Worm (Caenorhabditis elegans): ENCODE measurements around the gene F13E9.9.

The F13E9.9 gene

DNA sequence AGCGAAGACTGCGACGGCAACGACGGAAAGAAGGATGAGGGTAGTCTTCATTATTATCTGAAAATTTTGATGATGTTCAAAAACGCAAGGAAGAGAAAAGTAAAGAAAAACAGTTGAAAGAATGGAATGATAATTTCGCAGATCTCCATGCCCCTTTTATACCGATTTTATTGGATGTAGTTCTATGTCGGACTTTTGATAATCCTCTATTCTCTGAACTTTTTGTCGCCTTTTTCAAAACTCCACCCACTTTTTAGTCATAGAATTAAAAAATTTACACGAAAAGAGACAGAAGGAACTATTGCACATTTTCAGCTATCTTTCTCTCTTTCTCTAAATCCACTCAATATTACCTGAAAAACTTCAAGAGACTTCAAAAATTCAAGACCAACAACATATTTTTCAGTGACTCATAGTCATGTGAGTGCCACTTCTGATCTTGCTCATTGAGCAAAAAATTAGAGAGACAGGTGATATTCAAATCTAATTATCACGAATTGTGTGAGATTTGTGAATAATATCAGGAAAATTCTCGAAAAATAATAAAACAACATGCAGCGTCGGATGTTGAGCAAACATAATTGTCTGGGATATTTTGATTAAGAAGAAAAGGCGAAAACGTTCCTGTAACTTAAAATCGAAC is 9.1 kb downstream of the F13E9.9 start, which contains the start of gene F13E9.15:
Gene F13E9.15, minus strand, starts transcription at position 51 of the 643 bp plus-strand sequence.
- TF ChIP-seq ceh-90 (tag; optimal IDR thresholded peaks at IDR 0.05) (peak; percentile 36), efl-1 (optimal IDR thresholded peaks at IDR 0.05) (no peak), efl-1 (GFP tag; optimal IDR thresholded peaks at IDR 0.05 in 1 of 2) (no peak), nhr-20 (tag; optimal IDR thresholded peaks at IDR 0.05) (peak; percentile 2), lin-39 (tag; optimal IDR thresholded peaks at IDR 0.05) (no peak), hlh-4 (tag; optimal IDR thresholded peaks at IDR 0.05) (peak; percentile 96), ceh-8 (GFP tag; optimal IDR thresholded peaks at IDR 0.05) (peak; percentile 70), fos-1 (tag; optimal IDR thresholded peaks at IDR 0.05) (peak; percentile 10), fkh-8 (tag; optimal IDR thresholded peaks at IDR 0.05) (peak; percentile 89), lir-3 (tag; optimal IDR thresholded peaks at IDR 0.05; ENCODE audit: poor library complexity) (no peak), nhr-71 (tag; optimal IDR thresholded peaks at IDR 0.05) (peak; percentile 71), nhr-47 (tag; optimal IDR thresholded peaks at IDR 0.05) (peak; percentile 63), fkh-10 (GFP tag; optimal IDR thresholded peaks at IDR 0.05) (peak; percentile 17)

- TF ChIP-seq nhr-19 (GFP tag; conservative IDR thresholded peaks at IDR 0.05): no peak
- no peak for TF ChIP-seq pax-3 (tag; optimal IDR thresholded peaks at IDR 0.05)
- TF ChIP-seq pqm-1 (tag; optimal IDR thresholded peaks at IDR 0.05): no peak
- TF ChIP-seq blmp-1 (tag; optimal IDR thresholded peaks at IDR 0.05): no peak
- TF ChIP-seq efl-1 (optimal IDR thresholded peaks at IDR 0.05): no peak
- TF ChIP-seq efl-1 (GFP tag; optimal IDR thresholded peaks at IDR 0.05 in 1 of 2): no peak
- no peak for TF ChIP-seq nhr-11 (tag; optimal IDR thresholded peaks at IDR 0.05)
- no peak for TF ChIP-seq elt-2 (tag; optimal IDR thresholded peaks at IDR 0.05)
- TF ChIP-seq tlp-1 (tag; optimal IDR thresholded peaks at IDR 0.05): no peak
- no peak for TF ChIP-seq snu-23 (GFP tag; optimal IDR thresholded peaks at IDR 0.05)
- no peak for TF ChIP-seq nhr-90 (tag; optimal IDR thresholded peaks at IDR 0.05; ENCODE audit: poor library complexity)
- TF ChIP-seq zag-1 (tag; optimal IDR thresholded peaks at IDR 0.05): no peak
Measured at ce11 chrIV:10887285-10887684, 11.7 kb downstream of the F13E9.9 start, which contains the start of gene F13E9.16. F13E9.16 (minus strand) TSS chrIV:10887385.

- TF ChIP-seq hlh-4 (tag; optimal IDR thresholded peaks at IDR 0.05): no peak
- TF ChIP-seq pax-3 (tag; optimal IDR thresholded peaks at IDR 0.05): no peak
- no peak for TF ChIP-seq unc-86 (tag; optimal IDR thresholded peaks at IDR 0.05)
Measured at ce11 chrIV:10885915-10886314, 13.1 kb downstream of the F13E9.9 start, which contains the start of gene srlf-11. srlf-11 (minus strand) TSS chrIV:10886015.

DNA sequence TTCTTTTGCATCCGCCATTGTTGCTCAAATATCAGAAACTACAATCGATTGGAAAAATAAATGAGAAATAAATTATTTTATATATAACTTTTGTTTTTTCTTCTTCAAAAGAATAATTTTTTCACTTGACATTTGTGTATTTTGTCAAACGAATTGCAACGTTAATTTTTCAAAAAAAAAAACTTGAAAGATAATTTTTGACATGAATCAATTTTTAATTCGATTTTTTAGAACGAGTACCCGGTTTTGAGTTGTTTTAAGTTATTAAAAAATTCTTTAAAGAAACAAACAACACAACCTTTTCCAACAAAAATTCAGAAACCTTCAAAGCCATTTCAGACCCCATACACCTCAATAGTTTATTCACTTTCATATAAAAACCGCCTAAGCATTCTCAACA is 14.7 kb downstream of the F13E9.9 start, which contains the start of gene F13E9.5:
Gene F13E9.5, minus strand, starts transcription at position 101 of the 400 bp plus-strand sequence.
- TF ChIP-seq sup-37 (GFP tag; optimal IDR thresholded peaks at IDR 0.05) (no peak), lin-13 (GFP tag; optimal IDR thresholded peaks at IDR 0.05) (no peak), nhr-12 (tag; optimal IDR thresholded peaks at IDR 0.05) (no peak), lin-35 (GFP tag; optimal IDR thresholded peaks at IDR 0.05) (no peak), dpl-1 (GFP tag; optimal IDR thresholded peaks at IDR 0.05) (no peak), nhr-20 (tag; optimal IDR thresholded peaks at IDR 0.05) (no peak), lin-14 (GFP tag; optimal IDR thresholded peaks at IDR 0.05) (no peak)

DNA sequence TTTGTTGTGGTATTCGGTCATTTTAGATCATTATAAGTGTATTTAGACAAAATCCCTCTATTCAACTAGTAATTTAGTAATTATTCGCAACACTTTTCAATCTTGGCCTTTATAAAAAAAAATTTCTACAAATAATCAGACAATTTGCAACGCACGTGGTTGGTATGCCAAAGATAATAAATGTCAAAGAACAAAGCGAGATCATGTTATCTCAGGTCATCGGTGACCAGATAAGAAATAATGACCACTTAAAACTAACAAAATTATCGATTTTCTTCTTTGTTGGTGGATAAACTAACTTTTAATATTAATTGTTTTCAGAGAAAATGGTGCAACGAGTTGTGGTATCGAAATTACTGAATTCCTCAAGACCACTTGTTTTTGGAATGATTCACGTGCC is 17.8 kb downstream of the F13E9.9 start, which contains the start of gene F13E9.13:
Gene F13E9.13, plus strand, starts transcription at position 317 of the 400 bp plus-strand sequence.
- TF ChIP-seq elt-3 (tag; optimal IDR thresholded peaks at IDR 0.05) (peak in 1 of 6 experiments; percentile 14), elt-2 (tag; optimal IDR thresholded peaks at IDR 0.05) (peak; percentile 75), unc-30 (tag; optimal IDR thresholded peaks at IDR 0.05) (no peak), nhr-20 (tag; optimal IDR thresholded peaks at IDR 0.05) (peak; percentile 19), unc-62 (GFP tag; optimal IDR thresholded peaks at IDR 0.05) (no peak)

All from whole organism, L1 larva.